Fruit fly (Drosophila melanogaster) S2 (cell line): ENCODE measurements around the gene hiro.

Source experiments
- CG8478 ChIP-seq: fragments of >200 bp; optimal IDR thresholded peaks from 2 replicates; lab custom pipeline; 2018
- CTCF ChIP-seq, 2 experiments: fragments of >200 bp; optimal IDR thresholded peaks; 2 replicates each; lab custom pipeline; 2018

DNA sequence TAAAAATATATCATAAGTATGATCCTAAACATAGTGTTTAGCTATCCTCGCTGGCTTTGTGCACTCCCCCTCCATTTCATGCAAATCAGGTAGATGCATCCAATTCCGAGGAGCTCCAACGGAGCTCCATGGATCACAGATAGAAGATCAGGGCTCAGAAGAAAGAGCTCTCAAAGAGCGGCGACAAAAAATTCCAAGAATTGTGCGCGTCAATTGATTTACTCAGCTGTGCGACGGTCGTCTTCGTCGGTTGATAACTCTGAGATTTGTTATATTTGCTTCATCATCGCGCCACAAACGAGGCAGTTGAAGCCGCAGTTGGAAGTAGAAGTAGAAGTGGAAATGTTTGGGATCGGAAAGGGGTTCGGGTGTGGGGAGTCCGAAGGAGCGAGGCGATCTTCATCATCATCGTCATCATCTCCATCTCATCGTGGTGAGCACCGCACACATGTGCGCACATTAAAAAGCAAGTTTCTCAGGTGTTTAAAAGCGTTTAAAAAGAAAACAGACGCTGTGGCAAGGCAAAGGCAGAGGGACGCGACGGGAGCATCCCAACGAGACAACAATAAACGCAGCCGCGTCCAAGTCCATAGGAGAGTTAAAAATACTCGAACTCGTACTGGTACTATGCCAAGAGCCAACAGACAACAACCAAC lies 45.5 kb upstream of the hiro start:
- TF ChIP-seq CG8478 (no peak), CTCF (optimal IDR thresholded peaks at IDR 0.05; lab: Kevin White, UChicago) (no peak)
